Fruit fly (Drosophila melanogaster) whole organism, prepupa: ENCODE data around the gene CG12155.

Source experiments
- CG10631 ChIP-seq: fragments of 200-800 bp; sonication (Bioruptor generic); optimal IDR thresholded peaks from 2 replicates; lab custom pipeline; 2016; ENCODE audit warnings: missing biosample characterization, missing genetic modification characterization
- CG11902 ChIP-seq: fragments of 200-800 bp; sonication (Bioruptor generic); optimal IDR thresholded peaks from 3 replicates; lab custom pipeline; 2016; ENCODE audit warnings: missing biosample characterization, missing genetic modification characterization
- CG15336 ChIP-seq: fragments of 200-800 bp; sonication (Bioruptor generic); IDR thresholded peaks from 2 replicates; pipeline ENCODE4 v1.3.6; 2022; ENCODE audit warnings: missing biosample characterization, missing genetic modification characterization
- CG1621 ChIP-seq: fragments of 200-800 bp; sonication (Bioruptor generic); optimal IDR thresholded peaks from 3 replicates; lab custom pipeline; 2018; ENCODE audit warnings: missing biosample characterization, mild to moderate bottlenecking, missing genetic modification characterization
- CG16779 ChIP-seq: fragments of 200-800 bp; sonication (Bioruptor generic); optimal IDR thresholded peaks from 3 replicates; lab custom pipeline; 2017; ENCODE audit warnings: missing biosample characterization, mild to moderate bottlenecking, missing genetic modification characterization
- CG3032 ChIP-seq: fragments of 200-800 bp; optimal IDR thresholded peaks from 2 replicates; lab custom pipeline; 2019; ENCODE audit warnings: missing biosample characterization, mild to moderate bottlenecking, missing genetic modification characterization, moderate library complexity
- CG31627 ChIP-seq: fragments of 200-800 bp; sonication (Bioruptor generic); optimal IDR thresholded peaks from 3 replicates; lab custom pipeline; 2016; ENCODE audit warnings: missing biosample characterization, missing genetic modification characterization
- CG34406 ChIP-seq: fragments of 200-800 bp; sonication (Bioruptor generic); optimal IDR thresholded peaks from 3 replicates; lab custom pipeline; 2016; ENCODE audit warnings: missing biosample characterization, missing genetic modification characterization
- CG3919 ChIP-seq: fragments of 200-800 bp; sonication (Bioruptor generic); optimal IDR thresholded peaks from 3 replicates; lab custom pipeline; 2016; ENCODE audit warnings: missing biosample characterization, missing genetic modification characterization
- CG6163 ChIP-seq: fragments of 200-800 bp; sonication (Bioruptor generic); IDR thresholded peaks from 3 replicates; pipeline ENCODE4 v1.3.6; 2022; ENCODE audit warnings: missing biosample characterization, missing genetic modification characterization
- CG6276 ChIP-seq: fragments of 200-800 bp; sonication (Bioruptor generic); optimal IDR thresholded peaks from 2 replicates; lab custom pipeline; 2017; ENCODE audit warnings: missing biosample characterization, mild to moderate bottlenecking, missing genetic modification characterization
- CG6808 ChIP-seq: fragments of 200-800 bp; sonication (Bioruptor generic); optimal IDR thresholded peaks from 3 replicates; lab custom pipeline; 2017; ENCODE audit warnings: missing biosample characterization, missing genetic modification characterization, mild to moderate bottlenecking, moderate library complexity, missing genetic modification reagents
- CG6854 ChIP-seq: fragments of 200-800 bp; sonication (Bioruptor generic); optimal IDR thresholded peaks from 2 replicates; lab custom pipeline; 2017; ENCODE audit warnings: missing biosample characterization, mild to moderate bottlenecking, missing genetic modification characterization
- CG8119 ChIP-seq: fragments of 200-800 bp; sonication (Bioruptor generic); IDR thresholded peaks from 3 replicates; pipeline ENCODE4 v1.3.6; 2022; ENCODE audit warnings: missing biosample characterization, missing genetic modification characterization
- CG8632 ChIP-seq: fragments of 200-800 bp; sonication (Bioruptor generic); optimal IDR thresholded peaks from 3 replicates; lab custom pipeline; 2016; ENCODE audit warnings: missing biosample characterization, missing genetic modification characterization
- CG9139 ChIP-seq: fragments of 200-800 bp; sonication (Bioruptor generic); optimal IDR thresholded peaks from 3 replicates; lab custom pipeline; 2017; ENCODE audit warnings: missing biosample characterization, mild to moderate bottlenecking, missing genetic modification characterization
- Eip78C ChIP-seq: fragments of 200-800 bp; sonication (Bioruptor generic); peaks from one replicate; lab custom pipeline; 2016; ENCODE audit warnings: missing biosample characterization, missing genetic modification characterization
- Eip93F ChIP-seq: fragments of 200-800 bp; sonication (Bioruptor generic); optimal IDR thresholded peaks from 2 replicates; lab custom pipeline; 2016; ENCODE audit warnings: missing biosample characterization, mild to moderate bottlenecking, missing genetic modification characterization
- Ets21C ChIP-seq: fragments of 200-800 bp; sonication (Bioruptor generic); optimal IDR thresholded peaks from 3 replicates; lab custom pipeline; 2016; ENCODE audit warnings: missing biosample characterization, missing genetic modification characterization
- Ets96B ChIP-seq: fragments of 200-800 bp; optimal IDR thresholded peaks from 2 replicates; lab custom pipeline; 2019; ENCODE audit warnings: missing biosample characterization, mild to moderate bottlenecking, missing genetic modification characterization, moderate library complexity
- Hr39 ChIP-seq: fragments of 200-800 bp; sonication (Bioruptor generic); optimal IDR thresholded peaks from 2 replicates; lab custom pipeline; 2016; ENCODE audit warnings: missing biosample characterization, missing genetic modification characterization
- Lpt ChIP-seq: fragments of 200-800 bp; sonication (Bioruptor generic); optimal IDR thresholded peaks from 3 replicates; lab custom pipeline; 2016; ENCODE audit warnings: missing biosample characterization, missing genetic modification characterization
- Met ChIP-seq: fragments of 200-800 bp; sonication (Bioruptor generic); optimal IDR thresholded peaks from 3 replicates; lab custom pipeline; 2016; ENCODE audit warnings: missing biosample characterization, missing genetic modification characterization
- Sox102F ChIP-seq: fragments of 200-800 bp; sonication (Bioruptor generic); optimal IDR thresholded peaks from 2 replicates; lab custom pipeline; 2016; ENCODE audit warnings: missing biosample characterization, mild to moderate bottlenecking, missing genetic modification characterization
- Sox14 ChIP-seq: fragments of 200-800 bp; sonication (Bioruptor generic); optimal IDR thresholded peaks from 3 replicates; lab custom pipeline; 2016; ENCODE audit warnings: missing biosample characterization, missing genetic modification characterization
- Sox15 ChIP-seq: fragments of 200-800 bp; sonication (Bioruptor generic); optimal IDR thresholded peaks from 3 replicates; lab custom pipeline; 2016; ENCODE audit warnings: missing biosample characterization, missing genetic modification characterization
- acj6 ChIP-seq: fragments of 200-800 bp; sonication (Bioruptor generic); optimal IDR thresholded peaks from 3 replicates; lab custom pipeline; 2016; ENCODE audit warnings: missing biosample characterization, missing genetic modification characterization
- dac ChIP-seq: fragments of 200-800 bp; sonication (Bioruptor generic); optimal IDR thresholded peaks from 2 replicates; lab custom pipeline; 2017; ENCODE audit warnings: missing biosample characterization, mild to moderate bottlenecking, missing genetic modification characterization
- dsx ChIP-seq: fragments of 200-800 bp; optimal IDR thresholded peaks from 3 replicates; lab custom pipeline; 2019; ENCODE audit warnings: missing biosample characterization, mild to moderate bottlenecking, missing genetic modification characterization, moderate library complexity; ENCODE audit not compliant: poor library complexity, severe bottlenecking
- esn ChIP-seq: fragments of 200-800 bp; sonication (Bioruptor generic); optimal IDR thresholded peaks from 2 replicates; lab custom pipeline; 2016; ENCODE audit warnings: missing biosample characterization, mild to moderate bottlenecking, missing genetic modification characterization, moderate library complexity
- fd85E ChIP-seq: fragments of 200-800 bp; sonication (Bioruptor generic); optimal IDR thresholded peaks from 3 replicates; lab custom pipeline; 2016; ENCODE audit warnings: missing biosample characterization, missing genetic modification characterization
- lz ChIP-seq: fragments of 200-800 bp; sonication (Bioruptor generic); optimal IDR thresholded peaks from 3 replicates; lab custom pipeline; 2016; ENCODE audit warnings: missing biosample characterization, missing genetic modification characterization
- net ChIP-seq: fragments of 200-800 bp; sonication (Bioruptor generic); optimal IDR thresholded peaks from 3 replicates; lab custom pipeline; 2016; ENCODE audit warnings: missing biosample characterization, missing genetic modification characterization
- spab ChIP-seq: fragments of 200-800 bp; sonication (Bioruptor generic); optimal IDR thresholded peaks from 2 replicates; lab custom pipeline; 2017; ENCODE audit warnings: missing biosample characterization, mild to moderate bottlenecking, missing genetic modification characterization, missing genetic modification reagents
- ss ChIP-seq, 2 experiments: fragments of 200-800 bp; sonication (Bioruptor generic); optimal IDR thresholded peaks; 2 replicates in 1 of 2; 3 replicates in 1 of 2; lab custom pipeline; 2017 to 2018; ENCODE audit warnings: mild to moderate bottlenecking in 2 of 2, missing biosample characterization in 2 of 2, missing genetic modification characterization in 2 of 2, moderate library complexity in 1 of 2
- vri ChIP-seq: fragments of 200-800 bp; sonication (Bioruptor generic); optimal IDR thresholded peaks from 3 replicates; lab custom pipeline; 2016; ENCODE audit warnings: missing biosample characterization, mild to moderate bottlenecking, missing genetic modification characterization

Gene CG12155

DNA sequence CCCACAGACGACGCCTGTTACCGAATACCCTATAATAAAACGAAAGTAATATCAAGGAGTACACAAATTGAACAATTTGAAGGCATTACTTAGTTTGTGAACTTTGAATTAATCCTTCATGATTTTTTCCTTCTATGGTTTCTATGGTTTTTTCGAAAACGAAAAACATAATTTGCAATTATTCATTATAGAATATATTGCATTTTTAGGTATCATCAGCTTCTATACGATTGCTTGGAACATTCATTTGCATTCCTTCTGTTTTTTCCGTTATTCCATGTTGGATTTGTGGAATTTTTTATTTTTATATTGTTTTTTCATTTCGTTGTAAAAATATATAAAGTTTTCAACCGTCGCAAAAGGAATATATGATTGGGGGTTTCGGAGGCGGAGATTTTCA, 13.1 kb upstream of the CG12155 start:
- no peak for TF ChIP-seq vri
- TF ChIP-seq CG16779 (tag; lab: Kevin White, UChicago), result no peak
- no peak for TF ChIP-seq acj6 (GFP tag; lab: Kevin White, UChicago)
- no peak for TF ChIP-seq CG8119
- peak; percentile 57 for TF ChIP-seq Eip78C (GFP tag; lab: Kevin White, UChicago)
- no peak for TF ChIP-seq CG11902 (GFP tag; lab: Kevin White, UChicago)
- TF ChIP-seq CG31627 (GFP tag; lab: Kevin White, UChicago), result no peak
- TF ChIP-seq CG9139 (GFP tag; lab: Kevin White, UChicago), result no peak
- no peak for TF ChIP-seq CG6854 (GFP tag; lab: Kevin White, UChicago)
- TF ChIP-seq CG10631 (GFP tag; lab: Kevin White, UChicago), result no peak
- no peak for TF ChIP-seq net (GFP tag; lab: Kevin White, UChicago)
- TF ChIP-seq dsx (GFP tag; lab: Kevin White, UChicago), result no peak
- TF ChIP-seq spab (GFP tag; lab: Kevin White, UChicago), result no peak
- no peak for TF ChIP-seq Ets21C (GFP tag; lab: Kevin White, UChicago)
- no peak for TF ChIP-seq CG6808 (GFP tag; lab: Kevin White, UChicago)
- TF ChIP-seq Sox15 (GFP tag; lab: Kevin White, UChicago), result no peak
- no peak for TF ChIP-seq Sox102F (GFP tag; lab: Kevin White, UChicago)
- TF ChIP-seq CG1621 (tag; lab: Kevin White, UChicago), result no peak
- TF ChIP-seq CG6163 (GFP tag; lab: Robert Waterston, UW), result no peak
- TF ChIP-seq Hr39, result peak; percentile 7
- TF ChIP-seq Sox14 (GFP tag; lab: Kevin White, UChicago), result no peak
- TF ChIP-seq CG34406, result no peak
- no peak for TF ChIP-seq dac (GFP tag; lab: Kevin White, UChicago)
- TF ChIP-seq CG8632 (GFP tag; lab: Kevin White, UChicago), result no peak
- peak; percentile 8 for TF ChIP-seq lz
- TF ChIP-seq esn, result peak; percentile 25
- no peak for TF ChIP-seq CG15336 (GFP tag; lab: Robert Waterston, UW)
- TF ChIP-seq Met (GFP tag; lab: Kevin White, UChicago), result no peak
- TF ChIP-seq CG6276 (GFP tag; lab: Kevin White, UChicago), result no peak
- TF ChIP-seq ss (GFP tag; optimal IDR thresholded peaks at IDR 0.05; lab: Kevin White, UChicago), result no peak
- TF ChIP-seq fd85E (GFP tag; lab: Kevin White, UChicago), result no peak
- TF ChIP-seq, all 60 proteins: peak for 4

DNA sequence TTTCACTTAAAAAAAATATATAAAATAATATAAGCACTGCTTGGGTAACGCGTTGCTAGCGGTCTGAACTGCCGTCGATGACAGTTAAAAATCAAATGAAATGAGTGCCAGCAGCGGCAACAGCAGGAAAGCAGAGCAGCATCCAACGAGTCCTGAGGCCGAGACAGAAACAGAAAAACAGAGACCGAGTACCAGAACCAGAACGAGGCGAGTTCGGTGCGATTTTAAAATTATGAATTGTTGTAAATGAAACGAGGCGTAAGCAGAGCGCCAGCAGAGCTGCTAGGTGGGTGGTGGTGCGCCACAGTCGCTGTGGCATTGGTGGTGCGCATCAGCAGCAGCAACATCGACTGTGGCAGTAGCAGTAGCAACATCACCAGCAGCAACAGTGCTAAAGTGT, 10.7 kb upstream of the CG12155 start, which contains the start of gene CG15478:
Gene CG15478 (minus strand): TSS at position 101 of the 400 bp plus-strand sequence.
- no peak for TF ChIP-seq CG8119
- no peak for TF ChIP-seq CG31627 (GFP tag; lab: Kevin White, UChicago)
- TF ChIP-seq Eip93F (GFP tag; lab: Kevin White, UChicago), result no peak
- no peak for TF ChIP-seq CG3032 (tag; lab: Kevin White, UChicago)
- TF ChIP-seq CG11902 (GFP tag; lab: Kevin White, UChicago), result no peak
- TF ChIP-seq CG15336 (GFP tag; lab: Robert Waterston, UW), result no peak
- TF ChIP-seq CG3919 (GFP tag; lab: Kevin White, UChicago), result no peak
- TF ChIP-seq spab (GFP tag; lab: Kevin White, UChicago), result no peak
- TF ChIP-seq Lpt (GFP tag; lab: Kevin White, UChicago), result no peak
- TF ChIP-seq Ets96B (tag; lab: Kevin White, UChicago), result no peak
- TF ChIP-seq CG16779 (tag; lab: Kevin White, UChicago), result no peak

DNA sequence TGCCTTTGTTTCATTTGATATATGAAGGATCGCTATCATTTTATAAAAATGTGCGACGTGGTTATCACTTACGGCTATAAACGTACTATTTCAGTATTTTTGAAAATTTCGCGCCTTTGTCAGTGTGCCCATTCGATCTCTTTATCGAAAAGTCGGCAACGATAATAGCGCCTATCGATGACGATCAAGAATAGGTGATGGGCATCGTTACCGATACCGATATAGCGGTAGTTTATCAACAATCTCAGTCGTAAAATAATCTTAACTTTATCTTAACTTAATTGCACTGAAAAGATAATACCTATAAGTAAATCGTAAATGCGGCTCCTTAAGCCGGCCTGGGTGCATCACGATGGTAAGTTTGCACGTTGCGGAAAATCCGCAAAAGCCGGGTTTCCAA, 6.7 kb upstream of the CG12155 start, which contains the start of gene Hira:
Gene Hira (plus strand): TSS at position 215 of the 400 bp plus-strand sequence.
- TF ChIP-seq Sox15 (GFP tag; lab: Kevin White, UChicago) (no peak), Sox14 (GFP tag; lab: Kevin White, UChicago) (peak; percentile 36), CG8119 (no peak), Hr39 (no peak), Eip78C (GFP tag; lab: Kevin White, UChicago) (peak; percentile 36)
